In genomic region chr3L:13288161-13288560, dm6 we compare ENCODE assay signal across 1 fruit fly cellular context.
TF ChIP-seq lines count a peak whose summit lies in the region.

No protein-coding gene starts in this region.

TF ChIP-seq in whole organism, prepupa, 60 proteins besides CTCF, POLR2A, EP300 and RAD21 (continued from another document):
- TF ChIP-seq dsx (GFP tag; optimal IDR thresholded peaks at IDR 0.05; lab: Kevin White, UChicago; ENCODE audit: poor library complexity, severe bottlenecking) (no peak), Sox14 (GFP tag; optimal IDR thresholded peaks at IDR 0.05; lab: Kevin White, UChicago) (peak; percentile 44), Hr38 (GFP tag; optimal IDR thresholded peaks at IDR 0.05; lab: Kevin White, UChicago) (no peak), CG1621 (tag; optimal IDR thresholded peaks at IDR 0.05; lab: Kevin White, UChicago) (peak; percentile 10), svp (GFP tag; lab: Kevin White, UChicago) (peak; percentile 57), CG34406 (GFP tag; optimal IDR thresholded peaks at IDR 0.05; lab: Kevin White, UChicago) (peak; percentile 8), Hr39 (GFP tag; optimal IDR thresholded peaks at IDR 0.05; lab: Kevin White, UChicago) (no peak), CG6854 (GFP tag; optimal IDR thresholded peaks at IDR 0.05; lab: Kevin White, UChicago) (no peak), OdsH (GFP tag; optimal IDR thresholded peaks at IDR 0.05; lab: Kevin White, UChicago) (peak; percentile 27), achi (GFP tag; optimal IDR thresholded peaks at IDR 0.05; lab: Kevin White, UChicago) (peak; percentile 17), ss (GFP tag; optimal IDR thresholded peaks at IDR 0.05; lab: Kevin White, UChicago) (peak; percentile 11 to 47), CG8119 (GFP tag; IDR thresholded peaks at IDR 0.05; lab: Robert Waterston, UW) (no peak), Hr4 (GFP tag; optimal IDR thresholded peaks at IDR 0.05; lab: Kevin White, UChicago) (no peak), CG3032 (tag; optimal IDR thresholded peaks at IDR 0.05; lab: Kevin White, UChicago) (no peak), CG32006 (GFP tag; optimal IDR thresholded peaks at IDR 0.05; lab: Kevin White, UChicago) (no peak), esn (GFP tag; optimal IDR thresholded peaks at IDR 0.05; lab: Kevin White, UChicago) (no peak), Gug (GFP tag; IDR thresholded peaks at IDR 0.05; lab: Robert Waterston, UW) (no peak), fd59A (GFP tag; optimal IDR thresholded peaks at IDR 0.05; lab: Kevin White, UChicago) (peak; percentile 62), CG10669 (GFP tag; optimal IDR thresholded peaks at IDR 0.05; lab: Kevin White, UChicago) (no peak), CG6792 (GFP tag; optimal IDR thresholded peaks at IDR 0.05; lab: Kevin White, UChicago) (peak; percentile 37), CG4318 (GFP tag; optimal IDR thresholded peaks at IDR 0.05; lab: Kevin White, UChicago) (no peak), net (GFP tag; optimal IDR thresholded peaks at IDR 0.05; lab: Kevin White, UChicago) (no peak), CG16779 (tag; optimal IDR thresholded peaks at IDR 0.05; lab: Kevin White, UChicago) (no peak), Sox15 (GFP tag; optimal IDR thresholded peaks at IDR 0.05; lab: Kevin White, UChicago) (no peak)
